Fruit fly (Drosophila melanogaster) whole organism, embryonic: ENCODE results near the gene CG5928.

ENCODE experiments used
- Antp ChIP-seq: fragments of 200-800 bp; sonication (Bioruptor generic); optimal IDR thresholded peaks from 3 replicates; lab custom pipeline; 2016; ENCODE audit warnings: missing biosample characterization, missing genetic modification characterization
- B-H1 ChIP-seq: fragments of 200-800 bp; sonication (Bioruptor generic); IDR thresholded peaks from 3 replicates; pipeline ENCODE4 v1.3.6; 2022; ENCODE audit warnings: missing biosample characterization, missing genetic modification characterization
- BEAF-32 ChIP-seq: fragments of 200-800 bp; sonication (Bioruptor generic); optimal IDR thresholded peaks from 3 replicates; lab custom pipeline; 2017; ENCODE audit warnings: missing biosample characterization, missing genetic modification characterization, mild to moderate bottlenecking, moderate library complexity, missing genetic modification reagents
- CG10267 ChIP-seq: fragments of 200-800 bp; sonication (Bioruptor generic); optimal IDR thresholded peaks from 2 replicates; lab custom pipeline; 2018; ENCODE audit warnings: missing biosample characterization, mild to moderate bottlenecking, missing genetic modification characterization, moderate library complexity
- CG10431 ChIP-seq: fragments of 200-800 bp; sonication (Bioruptor generic); optimal IDR thresholded peaks from 3 replicates; lab custom pipeline; 2018; ENCODE audit warnings: missing biosample characterization, mild to moderate bottlenecking, missing genetic modification characterization
- CG10462 ChIP-seq: fragments of 200-800 bp; sonication (Bioruptor generic); optimal IDR thresholded peaks from 2 replicates; lab custom pipeline; 2016; ENCODE audit warnings: missing biosample characterization, missing genetic modification characterization
- CG11504 ChIP-seq: fragments of 200-800 bp; sonication (Bioruptor generic); optimal IDR thresholded peaks from 3 replicates; lab custom pipeline; 2019; ENCODE audit warnings: missing biosample characterization, mild to moderate bottlenecking, missing genetic modification characterization, moderate library complexity
- CG12744 ChIP-seq: fragments of 200-800 bp; sonication (Bioruptor generic); optimal IDR thresholded peaks from 2 replicates; lab custom pipeline; 2016; ENCODE audit warnings: missing biosample characterization, missing genetic modification characterization
- CG16779 ChIP-seq: fragments of 200-800 bp; sonication (Bioruptor generic); IDR thresholded peaks from 2 replicates; pipeline ENCODE4 v1.3.6; 2022; ENCODE audit warnings: missing biosample characterization, missing genetic modification characterization
- CG1792 ChIP-seq: fragments of 200-800 bp; sonication (Bioruptor generic); optimal IDR thresholded peaks from 2 replicates; lab custom pipeline; 2016; ENCODE audit warnings: missing biosample characterization, missing genetic modification characterization
- CG33557 ChIP-seq: fragments of 200-800 bp; sonication (Bioruptor generic); optimal IDR thresholded peaks from 2 replicates; lab custom pipeline; 2019; ENCODE audit warnings: missing biosample characterization, mild to moderate bottlenecking, missing genetic modification characterization, moderate library complexity
- CG6689 ChIP-seq: fragments of 200-800 bp; sonication (Bioruptor generic); IDR thresholded peaks from 2 replicates; pipeline ENCODE4 v1.3.6; 2022; ENCODE audit warnings: missing biosample characterization, missing genetic modification characterization
- CG9215 ChIP-seq: fragments of 200-800 bp; sonication (Bioruptor generic); IDR thresholded peaks from 2 replicates; pipeline ENCODE4 v1.3.6; 2022; ENCODE audit warnings: missing biosample characterization, missing genetic modification characterization
- CG9817 ChIP-seq: fragments of 200-800 bp; sonication (Bioruptor generic); optimal IDR thresholded peaks from 2 replicates; lab custom pipeline; 2018; ENCODE audit warnings: missing biosample characterization, mild to moderate bottlenecking, missing genetic modification characterization, moderate library complexity
- Camta ChIP-seq: fragments of 200-800 bp; sonication (Bioruptor generic); optimal IDR thresholded peaks from 2 replicates; lab custom pipeline; 2016; ENCODE audit warnings: missing biosample characterization, missing genetic modification characterization
- D19A ChIP-seq: fragments of 200-800 bp; optimal IDR thresholded peaks from 3 replicates; lab custom pipeline; 2019; ENCODE audit warnings: missing biosample characterization, mild to moderate bottlenecking, missing genetic modification characterization, moderate library complexity
- Dbx ChIP-seq: fragments of 200-800 bp; sonication (Bioruptor generic); IDR thresholded peaks from 3 replicates; pipeline ENCODE4 v1.3.6; 2022; ENCODE audit warnings: missing biosample characterization, missing genetic modification characterization
- Doc3 ChIP-seq: fragments of 200-800 bp; sonication (Bioruptor generic); IDR thresholded peaks from 3 replicates; pipeline ENCODE4 v1.3.6; 2022; ENCODE audit warnings: missing biosample characterization, missing genetic modification characterization; ENCODE audit not compliant: partially characterized antibody
- E2f1 ChIP-seq: fragments of 200-800 bp; sonication (Bioruptor generic); IDR thresholded peaks from 2 replicates; pipeline ENCODE4 v1.3.6; 2022; ENCODE audit warnings: missing biosample characterization, missing genetic modification characterization
- H2.0 ChIP-seq: fragments of 200-800 bp; sonication (Bioruptor generic); IDR thresholded peaks from 2 replicates; pipeline ENCODE4 v1.3.6; 2022; ENCODE audit warnings: missing biosample characterization, missing genetic modification characterization
- Hr51 ChIP-seq, 2 experiments: fragments of 200-800 bp; sonication (Bioruptor generic); optimal IDR thresholded peaks; 2 replicates in 1 of 2; 3 replicates in 1 of 2; lab custom pipeline; 2016 to 2018; ENCODE audit warnings: missing biosample characterization in 2 of 2, missing genetic modification characterization in 2 of 2, mild to moderate bottlenecking in 1 of 2, moderate library complexity in 1 of 2
- Hr78 ChIP-seq, 2 experiments: fragments of 200-800 bp in 1 of 2; fragments of >200 bp in 1 of 2; sonication (Bioruptor generic) in 1 of 2; optimal IDR thresholded peaks; 2 replicates each; lab custom pipeline; 2017 to 2019; ENCODE audit warnings: missing biosample characterization in 2 of 2, missing genetic modification characterization in 2 of 2, mild to moderate bottlenecking in 1 of 2, moderate library complexity in 1 of 2
- NC2β ChIP-seq: fragments of 200-800 bp; sonication (Bioruptor generic); optimal IDR thresholded peaks from 2 replicates; lab custom pipeline; 2016; ENCODE audit warnings: missing biosample characterization, missing genetic modification characterization
- Sox100B ChIP-seq: fragments of 200-800 bp; sonication (Bioruptor generic); optimal IDR thresholded peaks from 3 replicates; lab custom pipeline; 2018; ENCODE audit warnings: missing biosample characterization, mild to moderate bottlenecking, missing genetic modification characterization
- Vsx1 ChIP-seq: fragments of 200-800 bp; sonication (Bioruptor generic); optimal IDR thresholded peaks from 2 replicates; lab custom pipeline; 2017; ENCODE audit warnings: missing biosample characterization, mild to moderate bottlenecking, missing genetic modification characterization, missing genetic modification reagents
- abd-A ChIP-seq: fragments of 200-800 bp; sonication (Bioruptor generic); optimal IDR thresholded peaks from 3 replicates; lab custom pipeline; 2019; ENCODE audit warnings: missing biosample characterization, mild to moderate bottlenecking, missing genetic modification characterization, moderate library complexity
- ato ChIP-seq: fragments of 200-800 bp; sonication (Bioruptor generic); IDR thresholded peaks from 2 replicates; pipeline ENCODE4 v1.3.6; 2022; ENCODE audit warnings: missing biosample characterization, missing genetic modification characterization; ENCODE audit not compliant: partially characterized antibody
- cato ChIP-seq: fragments of 200-800 bp; sonication (Bioruptor generic); optimal IDR thresholded peaks from 2 replicates; lab custom pipeline; 2016; ENCODE audit warnings: missing biosample characterization, missing genetic modification characterization, borderline replicate concordance
- chif ChIP-seq, 2 experiments: fragments of 200-800 bp; sonication (Bioruptor generic); optimal IDR thresholded peaks; 3 replicates each; lab custom pipeline; 2016; ENCODE audit warnings: missing biosample characterization in 2 of 2, missing genetic modification characterization in 2 of 2
- chinmo ChIP-seq: fragments of 200-800 bp; sonication (Bioruptor generic); IDR thresholded peaks from 4 replicates; pipeline ENCODE4 v1.3.6; 2022; ENCODE audit warnings: missing biosample characterization, missing genetic modification characterization; ENCODE audit not compliant: partially characterized antibody
- disco-r ChIP-seq: fragments of 200-800 bp; sonication (Bioruptor generic); optimal IDR thresholded peaks from 2 replicates; lab custom pipeline; 2016; ENCODE audit warnings: missing biosample characterization, missing genetic modification characterization
- dpn ChIP-seq, 2 experiments: fragments of 200-800 bp; sonication (Bioruptor generic); optimal IDR thresholded peaks; 3 replicates each; lab custom pipeline; 2016; ENCODE audit warnings: missing biosample characterization in 2 of 2, missing genetic modification characterization in 2 of 2
- eyg ChIP-seq: fragments of 200-800 bp; sonication (Bioruptor generic); optimal IDR thresholded peaks from 3 replicates; lab custom pipeline; 2016; ENCODE audit warnings: missing biosample characterization, missing genetic modification characterization
- fd102C ChIP-seq: fragments of 200-800 bp; sonication (Bioruptor generic); optimal IDR thresholded peaks from 2 replicates; lab custom pipeline; 2018; ENCODE audit warnings: missing biosample characterization, mild to moderate bottlenecking, missing genetic modification characterization, moderate library complexity
- fd3F ChIP-seq: fragments of 200-800 bp; sonication (Bioruptor generic); optimal IDR thresholded peaks from 2 replicates; lab custom pipeline; 2018; ENCODE audit warnings: missing biosample characterization, mild to moderate bottlenecking, missing genetic modification characterization, moderate library complexity
- fd64A ChIP-seq: fragments of 200-800 bp; sonication (Bioruptor generic); optimal IDR thresholded peaks from 3 replicates; lab custom pipeline; 2018; ENCODE audit warnings: missing biosample characterization, mild to moderate bottlenecking, missing genetic modification characterization
- fru ChIP-seq: fragments of >200 bp; optimal IDR thresholded peaks from 2 replicates; lab custom pipeline; 2017
- gfzf ChIP-seq: fragments of 200-800 bp; sonication (Bioruptor generic); optimal IDR thresholded peaks from 2 replicates; lab custom pipeline; 2016; ENCODE audit warnings: missing biosample characterization, mild to moderate bottlenecking, missing genetic modification characterization, moderate library complexity
- gt ChIP-seq: fragments of 200-800 bp; sonication (Bioruptor generic); IDR thresholded peaks from 2 replicates; pipeline ENCODE4 v1.3.6; 2022; ENCODE audit warnings: missing biosample characterization, missing genetic modification characterization
- ind ChIP-seq: fragments of 200-800 bp; sonication (Bioruptor generic); optimal IDR thresholded peaks from 3 replicates; lab custom pipeline; 2016; ENCODE audit warnings: missing biosample characterization, missing genetic modification characterization
- lab ChIP-seq: fragments of 200-800 bp; sonication (Bioruptor generic); optimal IDR thresholded peaks from 3 replicates; lab custom pipeline; 2017; ENCODE audit warnings: missing biosample characterization, missing genetic modification characterization, mild to moderate bottlenecking, moderate library complexity, missing genetic modification reagents
- lola ChIP-seq, 3 experiments: fragments of >200 bp in 2 of 3; fragments of 200-800 bp in 1 of 3; sonication (Bioruptor generic) in 1 of 3; optimal IDR thresholded peaks; 2 replicates each; lab custom pipeline; 2017 to 2019; ENCODE audit warnings: missing biosample characterization in 3 of 3, missing genetic modification characterization in 3 of 3, mild to moderate bottlenecking in 1 of 3, moderate library complexity in 1 of 3
- nmo ChIP-seq: fragments of 200-800 bp; sonication (Bioruptor generic); optimal IDR thresholded peaks from 2 replicates; lab custom pipeline; 2018; ENCODE audit warnings: missing biosample characterization, mild to moderate bottlenecking, missing genetic modification characterization, moderate library complexity
- otp ChIP-seq: fragments of 200-800 bp; sonication (Bioruptor generic); IDR thresholded peaks from 3 replicates; pipeline ENCODE4, ENCODE4 v1.3.6; 2022; ENCODE audit warnings: missing biosample characterization, missing genetic modification characterization
- ro ChIP-seq: fragments of 200-800 bp; sonication (Bioruptor generic); IDR thresholded peaks from 2 replicates; pipeline ENCODE4 v1.3.6; 2022; ENCODE audit warnings: missing biosample characterization, missing genetic modification characterization
- slou ChIP-seq: fragments of 200-800 bp; sonication (Bioruptor generic); optimal IDR thresholded peaks from 3 replicates; lab custom pipeline; 2016; ENCODE audit warnings: missing biosample characterization, missing genetic modification characterization
- sna ChIP-seq: fragments of 200-800 bp; sonication (Bioruptor generic); IDR thresholded peaks from 2 replicates; pipeline ENCODE4 v1.3.6; 2022; ENCODE audit warnings: missing biosample characterization, missing genetic modification characterization; ENCODE audit not compliant: partially characterized antibody
- trh ChIP-seq: fragments of 200-800 bp; sonication (Bioruptor generic); optimal IDR thresholded peaks from 2 replicates; lab custom pipeline; 2016; ENCODE audit warnings: missing biosample characterization, missing genetic modification characterization

The CG5928 gene

DNA sequence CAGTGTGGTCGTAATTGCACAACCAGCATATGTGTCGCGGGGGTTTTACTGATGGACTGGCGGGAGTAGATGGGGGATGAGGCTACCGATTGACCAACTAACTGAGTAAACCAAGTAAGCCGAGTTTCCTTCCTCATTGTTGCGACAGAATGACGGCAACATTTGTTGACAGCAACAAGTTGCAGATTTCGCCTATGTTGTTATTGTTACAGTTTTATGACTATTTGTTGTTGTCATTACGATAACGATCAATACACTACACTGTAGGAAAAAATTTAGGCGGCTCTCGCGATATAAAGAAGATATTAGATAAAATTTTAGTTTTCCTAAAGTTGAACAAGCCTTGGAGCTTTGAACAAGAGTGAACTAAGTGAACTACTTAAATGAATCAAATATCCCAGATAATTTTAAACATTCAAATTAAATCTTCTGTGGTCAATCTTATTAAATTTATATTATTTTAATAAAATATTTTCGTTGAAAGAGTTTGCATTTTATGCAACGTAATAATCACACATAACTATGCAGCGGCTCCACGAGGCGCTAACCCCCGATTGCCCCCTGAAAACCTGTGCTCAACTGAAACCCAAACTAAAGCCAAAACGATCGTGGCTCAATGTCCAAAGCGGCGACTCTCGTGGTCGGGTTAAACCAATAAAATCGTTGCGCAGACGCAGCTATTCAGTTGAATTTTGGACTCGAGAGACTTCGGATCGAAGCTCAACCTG lies at the start of gene CG5928 (continued):
- TF ChIP-seq CG10462 (GFP tag; lab: Kevin White, UChicago) (no peak), lab (GFP tag; lab: Kevin White, UChicago) (peak; percentile 45), CG6689 (peak; percentile 38; the same call in 1 of the 2 replicates), Camta (GFP tag; lab: Kevin White, UChicago) (no peak), otp (no peak), Doc3 (GFP tag; lab: Robert Waterston, UW) (no peak), CG1792 (GFP tag; lab: Kevin White, UChicago) (no peak), CG10431 (no peak), Hr51 (GFP tag; optimal IDR thresholded peaks at IDR 0.05; lab: Kevin White, UChicago) (peak in 1 of 2 experiments; percentile 76), CG16779 (no peak), chif (GFP tag; optimal IDR thresholded peaks at IDR 0.05; lab: Kevin White, UChicago) (no peak), abd-A (no peak), fd102C (GFP tag; lab: Kevin White, UChicago) (no peak), H2.0 (no peak), BEAF-32 (GFP tag; lab: Kevin White, UChicago) (no peak), slou (GFP tag; lab: Kevin White, UChicago) (no peak), CG10267 (tag; lab: Kevin White, UChicago) (peak; percentile 35), sna (GFP tag; lab: Robert Waterston, UW) (no peak), fru (lab: Kevin White, UChicago) (no peak), Sox100B (GFP tag; lab: Kevin White, UChicago) (peak; percentile 62), D19A (tag; lab: Kevin White, UChicago) (no peak), trh (GFP tag; lab: Kevin White, UChicago) (no peak), gt (no peak), chinmo (GFP tag; lab: Robert Waterston, UW) (no peak), lola (GFP tag; optimal IDR thresholded peaks at IDR 0.05; lab: Kevin White, UChicago) (no peak), eyg (GFP tag; lab: Kevin White, UChicago) (no peak), CG12744 (GFP tag; lab: Kevin White, UChicago) (no peak), ro (GFP tag; lab: Robert Waterston, UW) (no peak), B-H1 (GFP tag; lab: Robert Waterston, UW) (no peak), ind (GFP tag; lab: Kevin White, UChicago) (peak; percentile 38), fd3F (GFP tag; lab: Kevin White, UChicago) (peak; percentile 6), Vsx1 (GFP tag; lab: Kevin White, UChicago) (peak; percentile 2), ato (GFP tag; lab: Robert Waterston, UW) (no peak), gfzf (GFP tag; lab: Kevin White, UChicago) (no peak), fd64A (no peak), nmo (GFP tag; lab: Kevin White, UChicago) (peak; percentile 42), CG33557 (GFP tag; lab: Kevin White, UChicago) (no peak), CG9215 (GFP tag; lab: Robert Waterston, UW) (no peak), Antp (GFP tag; lab: Kevin White, UChicago) (no peak), E2f1 (GFP tag; lab: Robert Waterston, UW) (peak; percentile 21; the same call in 1 of the 2 replicates), Dbx (GFP tag; lab: Robert Waterston, UW) (no peak), dpn (GFP tag; optimal IDR thresholded peaks at IDR 0.05; lab: Kevin White, UChicago) (peak in 1 of 2 experiments; percentile 14), CG11504 (tag; lab: Kevin White, UChicago) (peak; percentile 95), cato (GFP tag; lab: Kevin White, UChicago) (no peak), NC2β (GFP tag; lab: Kevin White, UChicago) (no peak), disco-r (GFP tag; lab: Kevin White, UChicago) (no peak), CG9817 (tag; lab: Kevin White, UChicago) (no peak), Hr78 (GFP tag; optimal IDR thresholded peaks at IDR 0.05; lab: Kevin White, UChicago) (no peak)
